Worm (Caenorhabditis elegans) whole organism, early embryonic: ENCODE data around the gene clec-223.

ENCODE experiments used
- ceh-36 ChIP-seq: sonication (generic microtip); optimal IDR thresholded peaks from 2 replicates; lab custom pipeline; 2016; ENCODE audit warnings: missing genetic modification characterization, inconsistent platforms, missing compliant biosample characterization
- hmbx-1 ChIP-seq: sonication (generic microtip); optimal IDR thresholded peaks from 2 replicates; lab custom pipeline; 2016; ENCODE audit warnings: mild to moderate bottlenecking, missing genetic modification characterization, missing compliant biosample characterization
- hmg-4 ChIP-seq: fragments of 200-800 bp; sonication (Bioruptor generic); optimal IDR thresholded peaks from 2 replicates; lab custom pipeline; 2018; ENCODE audit warnings: mild to moderate bottlenecking, missing genetic modification characterization, missing compliant biosample characterization
- tra-4 ChIP-seq: sonication (generic microtip); optimal IDR thresholded peaks from 2 replicates; lab custom pipeline; 2017; ENCODE audit warnings: missing genetic modification characterization, missing compliant biosample characterization

DNA sequence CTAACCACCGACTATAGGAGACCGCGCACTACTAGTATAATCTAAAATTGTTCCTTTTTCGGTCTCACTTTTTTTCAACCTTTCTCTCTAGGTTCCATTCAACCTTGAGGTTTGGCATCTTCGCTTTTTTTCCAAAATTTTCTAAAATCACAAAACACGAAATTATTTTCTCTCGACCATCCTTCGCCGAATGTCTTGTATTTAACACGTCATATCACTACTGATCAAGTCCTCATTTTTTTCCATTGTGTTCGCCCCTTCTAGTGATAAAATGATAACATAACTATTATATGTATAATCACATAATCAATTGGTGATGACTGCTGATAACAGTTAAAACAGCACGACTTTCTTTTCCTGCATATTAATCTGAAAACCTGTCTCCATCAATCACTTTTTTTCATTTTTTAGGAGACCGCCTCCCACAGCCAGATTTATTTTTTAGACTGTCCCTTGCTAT, 38.1 kb downstream of the clec-223 start, which contains the start of gene T03F7.7:
- TF ChIP-seq ceh-36 (tag; lab: Kevin White, UChicago) (no peak), hmg-4 (GFP tag; lab: Kevin White, UChicago) (no peak), hmbx-1 (tag; lab: Kevin White, UChicago) (no peak), tra-4 (tag; lab: Kevin White, UChicago) (no peak)
